Fruit fly (Drosophila melanogaster) whole organism, wandering third instar larva: Measurements from ENCODE around the gene CG9331.

Source experiments
- Abd-B ChIP-seq: fragments of >200 bp; optimal IDR thresholded peaks from 2 replicates; lab custom pipeline; 2017; ENCODE audit warnings: missing biosample characterization, missing genetic modification characterization
- CG9705 ChIP-seq: fragments of 200-800 bp; sonication (Bioruptor generic); optimal IDR thresholded peaks from 2 replicates; lab custom pipeline; 2018; ENCODE audit warnings: missing biosample characterization, mild to moderate bottlenecking, missing genetic modification characterization
- Dif ChIP-seq: fragments of 200-275, 200-300 bp; sonication (Bioruptor generic); optimal IDR thresholded peaks from 2 replicates; lab custom pipeline; 2018; ENCODE audit warnings: missing biosample characterization, missing genetic modification characterization; ENCODE audit not compliant: partially characterized antibody
- Jra ChIP-seq: sonication (Bioruptor generic); optimal IDR thresholded peaks from 2 replicates; lab custom pipeline; 2016; ENCODE audit warnings: missing biosample characterization, missing genetic modification characterization
- Myc ChIP-seq: fragments of >200 bp; optimal IDR thresholded peaks from 2 replicates; lab custom pipeline; 2017
- N ChIP-seq: fragments of >200 bp; optimal IDR thresholded peaks from 2 replicates; lab custom pipeline; 2018; ENCODE audit warnings: missing biosample characterization, missing external identifiers, missing genetic modification characterization
- Rel ChIP-seq, 2 experiments: fragments of 200-800 bp; sonication (Bioruptor generic) in 1 of 2; optimal IDR thresholded peaks; 2 replicates in 1 of 2; 3 replicates in 1 of 2; lab custom pipeline; 2016 to 2019; ENCODE audit warnings: mild to moderate bottlenecking in 2 of 2, missing biosample characterization in 2 of 2, missing genetic modification characterization in 2 of 2, moderate library complexity in 1 of 2
- brk ChIP-seq: fragments of 200-800 bp; sonication (Bioruptor generic); optimal IDR thresholded peaks from 2 replicates; lab custom pipeline; 2016; ENCODE audit warnings: missing biosample characterization, mild to moderate bottlenecking, missing genetic modification characterization
- dsf ChIP-seq: sonication (Bioruptor generic); optimal IDR thresholded peaks from 2 replicates; lab custom pipeline; 2016; ENCODE audit warnings: missing biosample characterization, missing genetic modification characterization, borderline replicate concordance
- foxo ChIP-seq, 2 experiments: fragments of 200-800 bp; sonication (Bioruptor generic); optimal IDR thresholded peaks; 2 replicates in 1 of 2; 3 replicates in 1 of 2; lab custom pipeline; 2016 to 2017; ENCODE audit warnings: missing biosample characterization in 2 of 2, missing genetic modification characterization in 2 of 2
- fru ChIP-seq: fragments of 200-800 bp; sonication (Bioruptor generic); optimal IDR thresholded peaks from 3 replicates; lab custom pipeline; 2016; ENCODE audit warnings: missing biosample characterization, mild to moderate bottlenecking, missing genetic modification characterization
- jim ChIP-seq: fragments of 175-275, 200-325 bp; sonication (Bioruptor generic); optimal IDR thresholded peaks from 2 replicates; lab custom pipeline; 2016; ENCODE audit warnings: missing biosample characterization, mild to moderate bottlenecking, missing genetic modification characterization
- lola ChIP-seq: fragments of >200 bp; optimal IDR thresholded peaks from 2 replicates; lab custom pipeline; 2017; ENCODE audit warnings: missing biosample characterization, missing genetic modification characterization
- rgr ChIP-seq: fragments of 200-800 bp; sonication (Bioruptor generic); optimal IDR thresholded peaks from 3 replicates; lab custom pipeline; 2016; ENCODE audit warnings: missing biosample characterization, mild to moderate bottlenecking, missing genetic modification characterization
- sv ChIP-seq: fragments of 200-800 bp; sonication (Bioruptor generic); optimal IDR thresholded peaks from 3 replicates; lab custom pipeline; 2016; ENCODE audit warnings: missing biosample characterization, missing genetic modification characterization
- tai ChIP-seq: sonication (Bioruptor generic); optimal IDR thresholded peaks from 2 replicates; lab custom pipeline; 2016; ENCODE audit warnings: missing biosample characterization, missing genetic modification characterization
- woc ChIP-seq: sonication (Bioruptor generic); optimal IDR thresholded peaks from 2 replicates; lab custom pipeline; 2016; ENCODE audit warnings: missing biosample characterization, mild to moderate bottlenecking, missing genetic modification characterization

The CG9331 gene

dm6 chr2L:20867381-20867780 is 44.8 kb downstream of the CG9331 start, which contains the start of gene CG31675:
CG31675 (plus strand) TSS chr2L:20867755.
- no peak for TF ChIP-seq sv
- no peak for TF ChIP-seq lola (GFP tag; lab: Kevin White, UChicago)
- no peak for TF ChIP-seq Abd-B
- TF ChIP-seq dsf (GFP tag; lab: Kevin White, UChicago) = no peak

- TF ChIP-seq tai (GFP tag; lab: Kevin White, UChicago) (no peak), Myc (lab: Kevin White, UChicago) (peak; percentile 30)
These were observed 46.3 kb downstream of the CG9331 start for dm6 chr2L:20868921-20869320.

- TF ChIP-seq lola (GFP tag; lab: Kevin White, UChicago) (no peak), fru (GFP tag; lab: Kevin White, UChicago) (no peak), jim (GFP tag; lab: Kevin White, UChicago) (no peak), woc (GFP tag; lab: Kevin White, UChicago) (no peak), Myc (lab: Kevin White, UChicago) (no peak), Dif (GFP tag; lab: Kevin White, UChicago) (no peak), Jra (GFP tag; lab: Kevin White, UChicago) (no peak), foxo (GFP tag; optimal IDR thresholded peaks at IDR 0.05; lab: Kevin White, UChicago) (no peak), Rel (GFP tag; optimal IDR thresholded peaks at IDR 0.05; lab: Kevin White, UChicago) (no peak), Rel (tag; optimal IDR thresholded peaks at IDR 0.05; lab: Kevin White, UChicago) (no peak), CG9705 (GFP tag; lab: Kevin White, UChicago) (no peak), brk (no peak), N (GFP tag; lab: Kevin White, UChicago) (no peak), rgr (GFP tag; lab: Kevin White, UChicago) (no peak)
These were observed 47.2 kb downstream of the CG9331 start, which contains the start of gene CG14401 for dm6 chr2L:20869804-20870295. CG14401 (plus strand) TSS chr2L:20869854.

- TF ChIP-seq sv (no peak), Myc (lab: Kevin White, UChicago) (peak; percentile 75)
- TF ChIP-seq, all 38 proteins: peak for 1
These were observed 51.9 kb downstream of the CG9331 start for dm6 chr2L:20874514-20874913.
